Worm (Caenorhabditis elegans) whole organism, L4 larva: ENCODE results near the gene H35B03.2.

Experiments used
- F37D6.2 ChIP-seq: sonication (generic microtip); optimal IDR thresholded peaks from 2 replicates; lab custom pipeline; 2016; ENCODE audit warnings: mild to moderate bottlenecking, missing genetic modification characterization, missing compliant biosample characterization
- F49E8.2 ChIP-seq: sonication (generic microtip); optimal IDR thresholded peaks from 2 replicates; lab custom pipeline; 2016; ENCODE audit warnings: missing compliant biosample characterization, mild to moderate bottlenecking, missing genetic modification characterization, borderline replicate concordance
- R02D3.7 ChIP-seq: fragments of 150-350 bp; sonication (generic microtip); optimal IDR thresholded peaks from 3 replicates; lab custom pipeline; 2014; ENCODE audit warnings: missing biosample characterization, missing genetic modification characterization
- T20F7.1 ChIP-seq: fragments of 200-800 bp; sonication (Bioruptor generic); optimal IDR thresholded peaks from 2 replicates; lab custom pipeline; 2018; ENCODE audit warnings: mild to moderate bottlenecking, missing genetic modification characterization, missing compliant biosample characterization
- Y105C5A.15 ChIP-seq: fragments of 200-800 bp; sonication (Bioruptor generic); IDR thresholded peaks from 2 replicates; pipeline ENCODE4 v1.3.6; 2022; ENCODE audit warnings: missing genetic modification characterization, missing compliant biosample characterization
- ZK337.2 ChIP-seq: fragments of 200-800 bp; sonication (Bioruptor generic); IDR thresholded peaks from 2 replicates; pipeline ENCODE4 v1.3.6; 2022; ENCODE audit warnings: missing genetic modification reagents, missing genetic modification characterization, missing compliant biosample characterization
- ZK546.5 ChIP-seq, 2 experiments: sonication (generic microtip); optimal IDR thresholded peaks; 2 replicates each; lab custom pipeline; 2017; ENCODE audit warnings: missing biosample characterization in 2 of 2, missing genetic modification characterization in 2 of 2
- arid-1 ChIP-seq: fragments of 200-800 bp; sonication (Bioruptor generic); conservative IDR thresholded peaks from 2 replicates; pipeline ENCODE4 v1.3.6; 2022; ENCODE audit warnings: missing genetic modification reagents, missing genetic modification characterization, missing compliant biosample characterization
- ceh-44 ChIP-seq: fragments of 200-800 bp; sonication (Bioruptor generic); IDR thresholded peaks from 2 replicates; pipeline ENCODE4 v1.3.6; 2022; ENCODE audit warnings: missing genetic modification reagents, missing genetic modification characterization, missing compliant biosample characterization
- ceh-62 ChIP-seq: sonication (generic microtip); optimal IDR thresholded peaks from 2 replicates; lab custom pipeline; 2017; ENCODE audit warnings: missing biosample characterization, missing genetic modification characterization
- egl-27 ChIP-seq: sonication (generic microtip); optimal IDR thresholded peaks from 3 replicates; lab custom pipeline; 2017; ENCODE audit warnings: missing biosample characterization, missing genetic modification reagents, missing genetic modification characterization
- fkh-10 ChIP-seq: fragments of 150-350 bp; optimal IDR thresholded peaks from 2 replicates; lab custom pipeline; 2014; ENCODE audit warnings: missing biosample characterization, missing genetic modification reagents, missing genetic modification characterization
- fos-1 ChIP-seq: fragments of 150-350 bp; optimal IDR thresholded peaks from 2 replicates; lab custom pipeline; 2014; ENCODE audit warnings: missing biosample characterization, missing genetic modification characterization
- hmg-1.1 ChIP-seq: fragments of 200-800 bp; sonication (Bioruptor generic); IDR thresholded peaks from 2 replicates; pipeline ENCODE4 v1.3.6; 2022; ENCODE audit warnings: missing genetic modification reagents, missing genetic modification characterization, missing compliant biosample characterization
- jun-1 ChIP-seq: fragments of 150-350 bp; optimal IDR thresholded peaks from 2 replicates; lab custom pipeline; 2014; ENCODE audit warnings: missing biosample characterization, missing genetic modification reagents, missing genetic modification characterization
- lin-15B ChIP-seq: fragments of 150-350 bp; sonication (generic microtip); optimal IDR thresholded peaks from 3 replicates; lab custom pipeline; 2014; ENCODE audit warnings: missing biosample characterization, missing genetic modification characterization
- lin-29 ChIP-seq: fragments of 200-800 bp; sonication (Bioruptor generic); IDR thresholded peaks from 2 replicates; pipeline ENCODE4 v1.3.6; 2022; ENCODE audit warnings: missing genetic modification reagents, missing genetic modification characterization, missing compliant biosample characterization
- lin-38 ChIP-seq: fragments of 200-800 bp; sonication (Bioruptor generic); IDR thresholded peaks from 2 replicates; pipeline ENCODE4 v1.3.6; 2022; ENCODE audit warnings: missing genetic modification reagents, missing genetic modification characterization, missing compliant biosample characterization
- lsy-2 ChIP-seq, 2 experiments: fragments of 150-350 bp in 1 of 2; sonication (generic microtip) in 1 of 2; optimal IDR thresholded peaks; 2 replicates each; lab custom pipeline; 2014 to 2017; ENCODE audit warnings: missing biosample characterization in 2 of 2, missing genetic modification characterization in 2 of 2
- mdl-1 ChIP-seq, 2 experiments: fragments of 150-350 bp in 1 of 2; sonication (generic microtip) in 1 of 2; optimal IDR thresholded peaks; 2 replicates each; lab custom pipeline; 2014 to 2017; ENCODE audit warnings: missing biosample characterization in 2 of 2, missing genetic modification characterization in 2 of 2
- mxl-2 ChIP-seq: fragments of 200-800 bp; sonication (Bioruptor generic); conservative IDR thresholded peaks from 2 replicates; pipeline ENCODE4 v1.3.6; 2022; ENCODE audit warnings: missing genetic modification reagents, missing genetic modification characterization, missing compliant biosample characterization
- mxl-3 ChIP-seq: fragments of 200-800 bp; sonication (Bioruptor generic); optimal IDR thresholded peaks from 2 replicates; lab custom pipeline; 2018; ENCODE audit warnings: mild to moderate bottlenecking, missing genetic modification characterization, missing compliant biosample characterization
- nhr-111 ChIP-seq: fragments of 200-800 bp; sonication (Bioruptor generic); optimal IDR thresholded peaks from 2 replicates; lab custom pipeline; 2018; ENCODE audit warnings: mild to moderate bottlenecking, missing genetic modification characterization, missing compliant biosample characterization
- nhr-25 ChIP-seq: sonication (generic microtip); optimal IDR thresholded peaks from 2 replicates; lab custom pipeline; 2017; ENCODE audit warnings: missing genetic modification characterization, mild to moderate bottlenecking, missing compliant biosample characterization, antibody characterized with exemption, moderate library complexity, borderline replicate concordance; ENCODE audit not compliant: insufficient read depth
- nhr-41 ChIP-seq: fragments of 200-800 bp; sonication (Bioruptor generic); IDR thresholded peaks from 2 replicates; pipeline ENCODE4 v1.3.6; 2022; ENCODE audit warnings: missing genetic modification reagents, missing genetic modification characterization, missing compliant biosample characterization
- nhr-48 ChIP-seq: sonication (generic microtip); optimal IDR thresholded peaks from 2 replicates; lab custom pipeline; 2016; ENCODE audit warnings: mild to moderate bottlenecking, missing genetic modification characterization, missing compliant biosample characterization
- pqm-1 ChIP-seq: sonication (generic microtip); optimal IDR thresholded peaks from 2 replicates; lab custom pipeline; 2017; ENCODE audit warnings: missing biosample characterization, missing genetic modification characterization
- saeg-2 ChIP-seq: fragments of 200-800 bp; sonication (Bioruptor generic); IDR thresholded peaks from 2 replicates; pipeline ENCODE4 v1.3.6; 2022; ENCODE audit warnings: missing genetic modification reagents, missing genetic modification characterization, missing compliant biosample characterization
- snpc-4 ChIP-seq: fragments of 150-350 bp; optimal IDR thresholded peaks from 2 replicates; lab custom pipeline; 2014; ENCODE audit warnings: missing biosample characterization, missing genetic modification characterization
- tag-97 ChIP-seq: fragments of 200-800 bp; sonication (Bioruptor generic); IDR thresholded peaks from 2 replicates; pipeline ENCODE4 v1.3.6; 2022; ENCODE audit warnings: missing genetic modification characterization, missing compliant biosample characterization
- unc-62 ChIP-seq, 3 experiments: fragments of 150-350 bp in 1 of 3; sonication (generic microtip); optimal IDR thresholded peaks in 2 of 3; peaks in 1 of 3; 1 replicate in 1 of 3; 2 replicates in 2 of 3; lab custom pipeline; 2014 to 2017; ENCODE audit warnings: missing biosample characterization in 3 of 3, missing genetic modification characterization in 3 of 3, missing genetic modification reagents in 3 of 3, missing genotype in 1 of 3
- vab-7 ChIP-seq: fragments of 200-800 bp; sonication (Bioruptor generic); IDR thresholded peaks from 2 replicates; pipeline ENCODE4 v1.3.6; 2022; ENCODE audit warnings: missing genetic modification reagents, missing genetic modification characterization, missing compliant biosample characterization
- ztf-11 ChIP-seq: fragments of 150-350 bp; optimal IDR thresholded peaks from 2 replicates; lab custom pipeline; 2014; ENCODE audit warnings: missing biosample characterization, missing genetic modification characterization

The H35B03.2 gene

DNA sequence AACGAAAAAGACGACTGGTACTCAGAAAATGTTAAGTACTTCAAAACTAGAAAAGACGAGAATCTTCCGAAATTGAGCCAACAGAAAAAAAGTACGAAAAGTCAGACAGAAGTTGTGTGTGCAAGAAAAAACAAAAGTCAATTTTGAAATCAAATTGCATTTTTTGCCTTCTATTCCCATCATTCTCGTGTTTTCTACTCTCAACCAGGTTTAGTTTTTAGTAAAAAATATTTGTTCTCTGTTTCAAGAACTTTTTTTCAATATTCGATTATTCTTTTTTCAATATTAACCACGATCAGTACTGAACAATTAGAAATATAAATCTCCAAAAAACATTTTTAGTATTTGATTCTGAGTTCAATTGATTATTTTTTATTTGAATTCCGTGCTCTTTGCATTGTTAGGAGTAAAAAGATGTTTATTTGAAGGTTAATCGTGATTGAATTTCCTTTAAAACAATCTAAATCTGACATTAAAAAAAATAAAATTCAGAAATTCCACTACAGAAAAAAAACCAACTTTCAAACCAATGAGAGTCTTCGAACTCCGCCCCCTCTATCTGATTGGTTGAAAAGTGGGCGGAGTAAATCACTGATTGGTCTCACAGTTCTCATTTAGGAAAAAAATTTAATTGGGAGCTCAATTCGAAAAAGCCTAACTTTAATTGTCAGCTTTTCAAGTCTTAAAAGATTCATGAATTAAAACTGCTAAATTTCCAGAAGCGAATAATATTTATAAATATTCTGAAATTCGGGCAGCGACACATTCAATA is 15.9 kb downstream of the H35B03.2 start (continued):
- TF ChIP-seq fos-1 (tag; lab: Kevin White, UChicago) = no peak
- no peak for TF ChIP-seq nhr-25 (tag; lab: Kevin White, UChicago)
- no peak for TF ChIP-seq ceh-62 (tag; lab: Kevin White, UChicago)
- no peak for TF ChIP-seq egl-27 (tag; lab: Kevin White, UChicago)
- peak; percentile 33 for TF ChIP-seq fkh-10 (GFP tag; lab: Kevin White, UChicago)
- no peak for TF ChIP-seq lin-15B (tag; lab: Kevin White, UChicago)
- TF ChIP-seq F49E8.2 (tag; lab: Kevin White, UChicago) = no peak
- TF ChIP-seq nhr-41 (GFP tag; lab: Robert Waterston, UW) = no peak

DNA sequence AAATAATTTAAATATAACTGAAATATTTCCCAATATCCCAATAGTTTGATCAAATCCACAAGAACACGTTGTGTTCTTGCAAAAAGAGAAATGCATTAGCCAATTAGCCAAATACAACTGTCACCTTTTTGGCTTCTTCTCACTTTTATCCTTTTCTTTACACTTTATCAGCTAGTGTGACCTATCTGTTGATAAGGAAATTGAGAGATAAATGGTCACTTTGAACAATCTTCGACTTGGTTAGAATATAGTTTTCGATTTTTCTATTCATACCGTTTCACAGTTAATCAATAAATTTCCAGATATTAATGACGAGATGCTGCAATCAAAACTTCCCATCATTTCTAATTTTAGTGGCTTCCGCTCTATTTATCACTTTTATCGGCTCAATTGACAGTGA is 22.7 kb downstream of the H35B03.2 start, which contains the start of gene C55C3.1:
Gene C55C3.1, plus strand, starts transcription at position 301 of the 400 bp plus-strand sequence.
- TF ChIP-seq fos-1 (tag; lab: Kevin White, UChicago) = no peak
- no peak for TF ChIP-seq hmg-1.1 (GFP tag; lab: Robert Waterston, UW)
- TF ChIP-seq nhr-111 (GFP tag; lab: Kevin White, UChicago) = no peak
- no peak for TF ChIP-seq ztf-11
- no peak for TF ChIP-seq saeg-2 (GFP tag; lab: Robert Waterston, UW)
- TF ChIP-seq ZK337.2 (GFP tag; lab: Robert Waterston, UW) = no peak
- no peak for TF ChIP-seq lin-38 (GFP tag; lab: Robert Waterston, UW)
- TF ChIP-seq tag-97 (GFP tag; lab: Robert Waterston, UW) = no peak
- TF ChIP-seq ceh-44 (GFP tag; lab: Robert Waterston, UW) = no peak
- no peak for TF ChIP-seq mxl-2 (GFP tag; lab: Robert Waterston, UW)
- no peak for TF ChIP-seq pqm-1 (tag; lab: Kevin White, UChicago)
- no peak for TF ChIP-seq snpc-4 (tag; lab: Kevin White, UChicago)
- TF ChIP-seq, all 104 proteins: peak for 0

DNA sequence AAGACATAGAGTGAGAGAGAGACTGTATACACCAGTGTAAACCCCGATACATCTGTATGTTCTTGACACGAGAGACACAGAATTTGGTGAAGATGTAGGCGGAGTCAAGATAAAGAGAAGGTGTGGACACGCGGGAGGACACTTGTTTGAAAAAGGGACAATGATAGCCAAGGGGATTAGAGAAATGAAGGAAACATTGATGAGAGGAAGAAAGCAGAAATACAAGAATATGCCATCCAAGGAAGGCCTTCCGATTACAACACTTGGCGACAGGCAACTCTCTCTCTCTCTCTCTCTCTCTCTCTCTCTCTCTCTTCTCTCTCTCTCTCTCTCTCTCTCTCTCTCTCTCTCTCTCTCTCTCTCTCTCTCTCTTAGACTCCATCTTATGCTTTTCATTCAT is 24.9 kb downstream of the H35B03.2 start:
- peak; percentile 64 for TF ChIP-seq nhr-25 (tag; lab: Kevin White, UChicago)
- peak; percentile 41; the same call in 1 of the 2 replicates for TF ChIP-seq lin-29
- no peak for TF ChIP-seq F37D6.2 (tag; lab: Kevin White, UChicago)
- TF ChIP-seq unc-62 (GFP tag; optimal IDR thresholded peaks at IDR 0.05 in 1 of 2; lab: Kevin White, UChicago) = peak in 1 of 2 experiments; percentile 46
- TF ChIP-seq unc-62 (tag; optimal IDR thresholded peaks at IDR 0.05; lab: Kevin White, UChicago) = no peak
- TF ChIP-seq arid-1 (GFP tag; lab: Robert Waterston, UW) = no peak
- TF ChIP-seq T20F7.1 (GFP tag; lab: Kevin White, UChicago) = no peak
- peak; percentile 3 to 8 for TF ChIP-seq mdl-1 (tag; optimal IDR thresholded peaks at IDR 0.05; lab: Kevin White, UChicago)
- TF ChIP-seq mxl-3 (GFP tag; lab: Kevin White, UChicago) = peak; percentile 82

DNA sequence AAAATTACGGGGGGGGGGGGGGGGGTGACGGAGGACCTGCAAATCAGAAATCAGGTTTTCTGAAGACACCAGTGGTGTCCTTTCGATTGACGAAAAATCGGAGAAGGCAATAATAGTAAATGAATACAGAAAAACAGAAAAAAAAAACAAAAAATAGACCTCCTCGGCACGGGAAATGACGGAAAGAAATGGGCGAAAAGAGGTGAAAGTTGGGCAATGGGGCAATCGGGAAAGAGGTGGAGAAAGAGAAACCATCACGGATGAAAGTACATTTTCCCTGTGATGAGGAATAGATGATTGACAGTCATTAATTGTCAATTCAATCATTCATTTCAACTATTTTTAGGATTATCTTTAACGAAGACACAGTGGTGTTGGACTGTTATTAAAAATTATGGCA is 27.6 kb downstream of the H35B03.2 start:
- TF ChIP-seq nhr-111 (GFP tag; lab: Kevin White, UChicago) = no peak
- TF ChIP-seq mxl-3 (GFP tag; lab: Kevin White, UChicago) = no peak
- no peak for TF ChIP-seq jun-1
- TF ChIP-seq ZK546.5 (tag; optimal IDR thresholded peaks at IDR 0.05; lab: Kevin White, UChicago) = no peak
- no peak for TF ChIP-seq vab-7 (GFP tag; lab: Robert Waterston, UW)
- no peak for TF ChIP-seq Y105C5A.15 (GFP tag; lab: Robert Waterston, UW)
- TF ChIP-seq nhr-48 (tag; lab: Kevin White, UChicago) = no peak
- no peak for TF ChIP-seq R02D3.7 (tag; lab: Kevin White, UChicago)
- no peak for TF ChIP-seq lin-29
- no peak for TF ChIP-seq fos-1 (tag; lab: Kevin White, UChicago)
- TF ChIP-seq lsy-2 (tag; optimal IDR thresholded peaks at IDR 0.05; lab: Kevin White, UChicago) = no peak
- TF ChIP-seq, all 104 proteins: peak for 0
